Fruit fly (Drosophila melanogaster) whole organism, embryonic: ENCODE data around the gene BtbVII.
A peak's percentile ranks its signal among the peaks of the same experiment; 100 is the strongest.

Experiments
- Bgb ChIP-seq: fragments of 200-800 bp; sonication (Bioruptor generic); IDR thresholded peaks from 2 replicates; pipeline ENCODE4 v1.3.6; 2022; ENCODE audit warnings: missing biosample characterization, missing genetic modification characterization; ENCODE audit not compliant: partially characterized antibody
- CG11398 ChIP-seq: fragments of 200-800 bp; sonication (Bioruptor generic); optimal IDR thresholded peaks from 2 replicates; lab custom pipeline; 2016; ENCODE audit warnings: missing biosample characterization, missing genetic modification characterization
- CG12236 ChIP-seq: fragments of 200-800 bp; sonication (Bioruptor generic); optimal IDR thresholded peaks from 2 replicates; lab custom pipeline; 2016; ENCODE audit warnings: missing biosample characterization, missing genetic modification characterization
- CG12391 ChIP-seq: fragments of 200-800 bp; sonication (Bioruptor generic); optimal IDR thresholded peaks from 3 replicates; lab custom pipeline; 2018; ENCODE audit warnings: missing biosample characterization, mild to moderate bottlenecking, missing genetic modification characterization, moderate library complexity
- CG12659 ChIP-seq: fragments of 200-800 bp; sonication (Bioruptor generic); optimal IDR thresholded peaks from 3 replicates; lab custom pipeline; 2017; ENCODE audit warnings: mild to moderate bottlenecking, missing biosample characterization, missing genetic modification reagents, missing genetic modification characterization
- CG13624 ChIP-seq: fragments of 200-800 bp; sonication (Bioruptor generic); optimal IDR thresholded peaks from 2 replicates; lab custom pipeline; 2016; ENCODE audit warnings: missing biosample characterization, missing genetic modification characterization
- CG14014 ChIP-seq: fragments of 200-800 bp; sonication (Bioruptor generic); IDR thresholded peaks from 2 replicates; pipeline ENCODE4 v1.3.6; 2022; ENCODE audit warnings: missing biosample characterization, missing genetic modification characterization
- CG15011 ChIP-seq: fragments of 200-800 bp; sonication (Bioruptor generic); optimal IDR thresholded peaks from 3 replicates; lab custom pipeline; 2018; ENCODE audit warnings: missing biosample characterization, mild to moderate bottlenecking, missing genetic modification characterization
- CG1602 ChIP-seq: fragments of 200-800 bp; sonication (Bioruptor generic); optimal IDR thresholded peaks from 3 replicates; lab custom pipeline; 2016; ENCODE audit warnings: missing biosample characterization, missing genetic modification characterization
- CG17385 ChIP-seq: fragments of 200-800 bp; sonication (Bioruptor generic); optimal IDR thresholded peaks from 3 replicates; lab custom pipeline; 2018; ENCODE audit warnings: missing biosample characterization, mild to moderate bottlenecking, missing genetic modification characterization
- CG2129 ChIP-seq: fragments of 200-800 bp; sonication (Bioruptor generic); IDR thresholded peaks from 2 replicates; pipeline ENCODE4 v1.3.6; 2022; ENCODE audit warnings: missing biosample characterization, missing genetic modification characterization; ENCODE audit not compliant: partially characterized antibody
- CG3065 ChIP-seq: fragments of 200-800 bp; sonication (Bioruptor generic); optimal IDR thresholded peaks from 2 replicates; lab custom pipeline; 2016; ENCODE audit warnings: missing biosample characterization, missing genetic modification characterization
- CG3163 ChIP-seq: fragments of 200-800 bp; sonication (Bioruptor generic); optimal IDR thresholded peaks from 3 replicates; lab custom pipeline; 2016; ENCODE audit warnings: missing biosample characterization, missing genetic modification characterization
- CG32772 ChIP-seq: fragments of 200-800 bp; sonication (Bioruptor generic); IDR thresholded peaks from 2 replicates; pipeline ENCODE4 v1.3.6; 2022; ENCODE audit warnings: missing biosample characterization, missing genetic modification characterization
- CG7745 ChIP-seq: fragments of 200-800 bp; sonication (Bioruptor generic); optimal IDR thresholded peaks from 2 replicates; lab custom pipeline; 2018; ENCODE audit warnings: missing biosample characterization, mild to moderate bottlenecking, missing genetic modification characterization, moderate library complexity
- CG8765 ChIP-seq: fragments of 200-800 bp; sonication (Bioruptor generic); IDR thresholded peaks from 2 replicates; pipeline ENCODE4 v1.3.6; 2022; ENCODE audit warnings: missing biosample characterization, missing genetic modification characterization
- CrebB ChIP-seq: fragments of 200-800 bp; sonication (Bioruptor generic); optimal IDR thresholded peaks from 3 replicates; lab custom pipeline; 2018; ENCODE audit warnings: missing biosample characterization, mild to moderate bottlenecking, missing genetic modification characterization
- D19A ChIP-seq: fragments of 200-800 bp; optimal IDR thresholded peaks from 3 replicates; lab custom pipeline; 2019; ENCODE audit warnings: missing biosample characterization, mild to moderate bottlenecking, missing genetic modification characterization, moderate library complexity
- Dfd ChIP-seq, 2 experiments: fragments of >200 bp; optimal IDR thresholded peaks; 2 replicates each; lab custom pipeline; 2017; ENCODE audit warnings: missing biosample characterization in 2 of 2, missing genetic modification characterization in 2 of 2
- H15 ChIP-seq: fragments of 200-800 bp; sonication (Bioruptor generic); IDR thresholded peaks from 3 replicates; pipeline ENCODE4 v1.3.6; 2022; ENCODE audit warnings: missing biosample characterization, missing genetic modification characterization
- HLH54F ChIP-seq: fragments of 200-800 bp; sonication (Bioruptor generic); optimal IDR thresholded peaks from 3 replicates; lab custom pipeline; 2016; ENCODE audit warnings: missing biosample characterization, missing genetic modification characterization
- HLHmδ ChIP-seq: fragments of 200-800 bp; sonication (Bioruptor generic); optimal IDR thresholded peaks from 2 replicates; lab custom pipeline; 2018; ENCODE audit warnings: missing biosample characterization, mild to moderate bottlenecking, missing genetic modification characterization, moderate library complexity
- Hr39 ChIP-seq: fragments of >200 bp; optimal IDR thresholded peaks from 2 replicates; lab custom pipeline; 2017
- NC2α ChIP-seq: fragments of 200-800 bp; sonication (Bioruptor generic); optimal IDR thresholded peaks from 2 replicates; lab custom pipeline; 2016; ENCODE audit warnings: missing biosample characterization, missing genetic modification characterization
- NK7.1 ChIP-seq: fragments of 200-800 bp; sonication (Bioruptor generic); optimal IDR thresholded peaks from 3 replicates; lab custom pipeline; 2016; ENCODE audit warnings: missing biosample characterization, missing genetic modification characterization
- Oaz ChIP-seq: fragments of 200-800 bp; sonication (Bioruptor generic); IDR thresholded peaks from 2 replicates; pipeline ENCODE4 v1.3.6; 2022; ENCODE audit warnings: missing biosample characterization, missing genetic modification characterization
- Ravus ChIP-seq: fragments of 200-800 bp; sonication (Bioruptor generic); IDR thresholded peaks from 2 replicates; pipeline ENCODE4 v1.3.6; 2022; ENCODE audit warnings: missing biosample characterization, missing genetic modification characterization
- Xbp1 ChIP-seq: fragments of 200-800 bp; sonication (Bioruptor generic); optimal IDR thresholded peaks from 3 replicates; lab custom pipeline; 2016; ENCODE audit warnings: missing biosample characterization, mild to moderate bottlenecking, missing genetic modification characterization
- ac ChIP-seq: fragments of 200-800 bp; sonication (Bioruptor generic); optimal IDR thresholded peaks from 3 replicates; lab custom pipeline; 2017; ENCODE audit warnings: missing biosample characterization, mild to moderate bottlenecking, missing genetic modification characterization
- bab2 ChIP-seq: fragments of 200-800 bp; sonication (Bioruptor generic); optimal IDR thresholded peaks from 2 replicates; lab custom pipeline; 2016; ENCODE audit warnings: missing biosample characterization, missing genetic modification characterization
- cato ChIP-seq: fragments of 200-800 bp; sonication (Bioruptor generic); optimal IDR thresholded peaks from 2 replicates; lab custom pipeline; 2016; ENCODE audit warnings: missing biosample characterization, missing genetic modification characterization, borderline replicate concordance
- chm ChIP-seq: fragments of 200-800 bp; sonication (Bioruptor generic); IDR thresholded peaks from 2 replicates; pipeline ENCODE4 v1.3.6; 2022; ENCODE audit warnings: missing biosample characterization, missing genetic modification characterization
- disco-r ChIP-seq: fragments of 200-800 bp; sonication (Bioruptor generic); optimal IDR thresholded peaks from 2 replicates; lab custom pipeline; 2016; ENCODE audit warnings: missing biosample characterization, missing genetic modification characterization
- emc ChIP-seq: fragments of 200-800 bp; sonication (Bioruptor generic); optimal IDR thresholded peaks from 2 replicates; lab custom pipeline; 2016; ENCODE audit warnings: missing biosample characterization, missing genetic modification characterization
- ewg ChIP-seq: fragments of 200-800 bp; sonication (Bioruptor generic); optimal IDR thresholded peaks from 3 replicates; lab custom pipeline; 2017; ENCODE audit warnings: mild to moderate bottlenecking, missing biosample characterization, missing genetic modification reagents, missing genetic modification characterization
- gce ChIP-seq: fragments of 200-800 bp; sonication (Bioruptor generic); IDR thresholded peaks from 3 replicates; pipeline ENCODE4 v1.3.6; 2022; ENCODE audit warnings: missing biosample characterization, missing genetic modification characterization
- gsb ChIP-seq: fragments of 200-800 bp; sonication (Bioruptor generic); IDR thresholded peaks from 2 replicates; pipeline ENCODE4 v1.3.6; 2022; ENCODE audit warnings: missing biosample characterization, missing genetic modification characterization
- gsb-n ChIP-seq: fragments of 200-800 bp; sonication (Bioruptor generic); optimal IDR thresholded peaks from 3 replicates; lab custom pipeline; 2018; ENCODE audit warnings: missing biosample characterization, mild to moderate bottlenecking, missing genetic modification characterization
- her ChIP-seq: fragments of 200-800 bp; sonication (Bioruptor generic); optimal IDR thresholded peaks from 2 replicates; lab custom pipeline; 2016; ENCODE audit warnings: missing biosample characterization, missing genetic modification characterization
- kay ChIP-seq: fragments of 200-800 bp; sonication (Bioruptor generic); optimal IDR thresholded peaks from 2 replicates; lab custom pipeline; 2016; ENCODE audit warnings: missing biosample characterization, missing genetic modification characterization
- ken ChIP-seq: fragments of 200-800 bp; sonication (Bioruptor generic); IDR thresholded peaks from 3 replicates; pipeline ENCODE4 v1.3.6; 2022; ENCODE audit warnings: missing biosample characterization, missing genetic modification characterization
- klu ChIP-seq: fragments of 200-800 bp; sonication (Bioruptor generic); IDR thresholded peaks from 2 replicates; pipeline ENCODE4 v1.3.6; 2022; ENCODE audit warnings: missing biosample characterization, missing genetic modification characterization
- lilli ChIP-seq: fragments of 200-800 bp; sonication (Bioruptor generic); optimal IDR thresholded peaks from 3 replicates; lab custom pipeline; 2016; ENCODE audit warnings: missing biosample characterization, missing genetic modification characterization
- luna ChIP-seq: fragments of 200-800 bp; sonication (Bioruptor generic); optimal IDR thresholded peaks from 2 replicates; lab custom pipeline; 2016; ENCODE audit warnings: missing biosample characterization, missing genetic modification characterization
- org-1 ChIP-seq: fragments of 200-800 bp; sonication (Bioruptor generic); optimal IDR thresholded peaks from 2 replicates; lab custom pipeline; 2017; ENCODE audit warnings: missing biosample characterization, missing genetic modification characterization
- peb ChIP-seq: fragments of 200-800 bp; sonication (Bioruptor generic); IDR thresholded peaks from 2 replicates; pipeline ENCODE4 v1.3.6; 2022; ENCODE audit warnings: missing biosample characterization, missing genetic modification characterization
- pho ChIP-seq: fragments of 200-800 bp; sonication (Bioruptor generic); optimal IDR thresholded peaks from 2 replicates; lab custom pipeline; 2016; ENCODE audit warnings: missing biosample characterization, missing genetic modification characterization
- pum ChIP-seq: fragments of 200-800 bp; sonication (Bioruptor generic); optimal IDR thresholded peaks from 2 replicates; lab custom pipeline; 2016; ENCODE audit warnings: missing biosample characterization, missing genetic modification characterization
- schlank ChIP-seq: fragments of 200-800 bp; sonication (Bioruptor generic); optimal IDR thresholded peaks from 2 replicates; lab custom pipeline; 2018; ENCODE audit warnings: missing biosample characterization, mild to moderate bottlenecking, missing genetic modification characterization
- sr ChIP-seq: fragments of 200-800 bp; sonication (Bioruptor generic); IDR thresholded peaks from 3 replicates; pipeline ENCODE4 v1.3.6; 2022; ENCODE audit warnings: missing biosample characterization, missing genetic modification characterization
- tin ChIP-seq: fragments of 200-800 bp; sonication (Bioruptor generic); optimal IDR thresholded peaks from 3 replicates; lab custom pipeline; 2016; ENCODE audit warnings: missing biosample characterization, missing genetic modification characterization
- tio ChIP-seq: fragments of 200-800 bp; sonication (Bioruptor generic); optimal IDR thresholded peaks from 2 replicates; lab custom pipeline; 2017; ENCODE audit warnings: missing biosample characterization, missing genetic modification characterization, inconsistent platforms

Gene BtbVII

dm6 chr3L:3192912-3193311, 44.5 kb downstream of the BtbVII start, which contains the start of gene Hsp83 (continued):
- TF ChIP-seq CG3065 (GFP tag; lab: Kevin White, UChicago) (peak; percentile 94), Xbp1 (GFP tag; lab: Kevin White, UChicago) (peak; percentile 87), klu (peak; percentile 63; the same call in 1 of the 2 replicates), cato (peak; percentile 66), lilli (peak; percentile 88), CG12659 (GFP tag; lab: Kevin White, UChicago) (peak; percentile 98), CG11398 (peak; percentile 95), gce (GFP tag; lab: Robert Waterston, UW) (peak; percentile 98), NC2α (GFP tag; lab: Kevin White, UChicago) (peak; percentile 93), Bgb (GFP tag; lab: Robert Waterston, UW) (peak; percentile 36; the same call in 1 of the 2 replicates), CrebB (tag; lab: Kevin White, UChicago) (peak; percentile 99), her (GFP tag; lab: Kevin White, UChicago) (peak; percentile 96), pho (GFP tag; lab: Kevin White, UChicago) (peak; percentile 93), CG13624 (GFP tag; lab: Kevin White, UChicago) (peak; percentile 94), disco-r (GFP tag; lab: Kevin White, UChicago) (peak; percentile 91), Oaz (peak; percentile 85), CG15011 (GFP tag; lab: Kevin White, UChicago) (peak; percentile 95), peb (GFP tag; lab: Robert Waterston, UW) (0 out of 2 replicates have a peak, but pooled peaks have one; percentile 62), HLHmδ (GFP tag; lab: Kevin White, UChicago) (peak; percentile 100), CG32772 (GFP tag; lab: Robert Waterston, UW) (peak; percentile 84), emc (peak; percentile 90), CG12391 (peak; percentile 95), CG7745 (tag; lab: Kevin White, UChicago) (peak; percentile 80), ewg (GFP tag; lab: Kevin White, UChicago) (peak; percentile 88), tio (GFP tag; lab: Kevin White, UChicago) (peak; percentile 75), kay (GFP tag; lab: Kevin White, UChicago) (peak; percentile 63), gsb (GFP tag; lab: Robert Waterston, UW) (peak; percentile 83), Ravus (GFP tag; lab: Robert Waterston, UW) (peak; percentile 25; the same call in 1 of the 2 replicates), ac (peak; percentile 93), H15 (peak; percentile 92), sr (GFP tag; lab: Robert Waterston, UW) (peak; percentile 96), CG14014 (peak; percentile 90), CG12236 (GFP tag; lab: Kevin White, UChicago) (peak; percentile 88), CG2129 (GFP tag; lab: Robert Waterston, UW) (no peak), D19A (tag; lab: Kevin White, UChicago) (peak; percentile 69), CG3163 (GFP tag; lab: Kevin White, UChicago) (peak; percentile 87), HLH54F (GFP tag; lab: Kevin White, UChicago) (peak; percentile 88), CG8765 (GFP tag; lab: Robert Waterston, UW) (no peak), CG1602 (GFP tag; lab: Kevin White, UChicago) (peak; percentile 52), pum (GFP tag; lab: Kevin White, UChicago) (peak; percentile 81), bab2 (GFP tag; lab: Kevin White, UChicago) (peak; percentile 79), CG17385 (GFP tag; lab: Kevin White, UChicago) (peak; percentile 96), ken (GFP tag; lab: Robert Waterston, UW) (peak; percentile 92), gsb-n (tag; lab: Kevin White, UChicago) (peak; percentile 85), tin (peak; percentile 88), Hr39 (lab: Kevin White, UChicago) (no peak), schlank (tag; lab: Kevin White, UChicago) (peak; percentile 99), NK7.1 (GFP tag; lab: Kevin White, UChicago) (peak; percentile 95), chm (GFP tag; lab: Robert Waterston, UW) (peak; percentile 99), Dfd (GFP tag; optimal IDR thresholded peaks at IDR 0.05; lab: Kevin White, UChicago) (no peak), luna (GFP tag; lab: Kevin White, UChicago) (peak; percentile 91), org-1 (GFP tag; lab: Kevin White, UChicago) (peak; percentile 95)
